Worm (Caenorhabditis elegans) whole organism, L4/young adult: ENCODE data around the gene atgp-1.

Experiments
- dao-5 ChIP-seq: sonication (generic microtip); optimal IDR thresholded peaks from 2 replicates; lab custom pipeline; 2016; ENCODE audit warnings: missing genotype, missing genetic modification characterization, moderate library complexity, missing compliant biosample characterization
- him-1 ChIP-seq: sonication (generic microtip); optimal IDR thresholded peaks from 2 replicates; lab custom pipeline; 2016; ENCODE audit warnings: missing genotype, missing genetic modification reagents, missing genetic modification characterization, missing compliant biosample characterization

DNA sequence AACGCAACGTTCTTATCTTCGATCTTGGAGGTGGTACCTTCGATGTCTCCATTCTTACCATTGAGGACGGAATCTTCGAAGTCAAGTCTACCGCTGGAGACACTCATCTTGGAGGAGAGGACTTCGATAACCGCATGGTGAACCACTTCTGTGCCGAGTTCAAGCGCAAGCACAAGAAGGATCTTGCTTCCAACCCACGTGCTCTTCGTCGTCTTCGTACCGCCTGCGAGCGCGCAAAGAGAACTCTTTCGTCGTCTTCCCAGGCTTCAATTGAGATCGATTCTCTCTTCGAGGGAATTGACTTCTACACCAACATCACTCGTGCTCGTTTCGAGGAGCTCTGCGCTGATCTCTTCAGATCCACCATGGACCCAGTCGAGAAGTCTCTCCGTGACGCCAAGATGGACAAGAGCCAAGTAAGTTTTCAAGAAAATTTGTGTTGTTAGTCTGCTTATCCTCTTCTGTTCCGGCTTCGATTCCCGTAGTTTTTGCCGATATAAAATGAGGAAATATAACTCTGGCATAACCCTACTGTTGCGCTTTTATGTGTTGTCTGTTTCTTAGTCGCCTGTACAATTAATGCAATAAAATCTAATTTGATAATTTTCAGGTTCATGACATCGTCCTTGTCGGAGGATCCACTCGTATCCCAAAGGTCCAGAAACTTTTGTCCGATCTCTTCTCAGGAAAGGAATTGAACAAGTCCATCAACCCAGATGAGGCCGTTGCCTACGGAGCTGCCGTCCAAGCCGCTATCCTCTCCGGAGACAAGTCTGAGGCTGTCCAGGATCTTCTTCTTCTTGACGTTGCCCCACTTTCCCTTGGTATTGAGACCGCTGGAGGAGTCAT, 10.7 kb downstream of the atgp-1 start:
- no peak for TF ChIP-seq him-1 (tag; lab: Kevin White, UChicago)
- no peak for TF ChIP-seq dao-5 (tag; lab: Kevin White, UChicago)
